Worm (Caenorhabditis elegans): ENCODE results near the gene F25E5.9.
A peak's percentile ranks its signal among the peaks of the same experiment; 100 is the strongest.

Gene F25E5.9

DNA sequence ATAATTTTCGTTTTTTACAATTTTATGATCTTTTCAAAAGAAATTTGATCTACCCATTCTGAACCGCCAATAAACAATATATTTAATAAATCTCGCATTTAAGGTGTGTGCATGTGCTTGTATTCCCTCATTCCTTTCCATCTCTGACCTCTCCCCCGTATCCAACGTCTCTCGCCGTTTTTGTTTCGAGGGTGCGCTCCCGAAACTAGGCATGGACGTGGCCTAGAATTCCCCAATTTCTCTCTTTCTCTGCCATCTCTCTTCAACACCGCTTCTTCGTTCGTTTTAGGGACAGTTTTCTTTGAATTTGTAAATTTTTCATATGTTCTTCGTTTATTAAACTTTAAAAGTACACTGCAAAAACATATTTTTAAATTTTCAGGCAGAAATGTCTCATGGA lies 27.8 kb upstream of the F25E5.9 start, which contains the start of gene F25E5.1 (continued):
- peak; percentile 53 for TF ChIP-seq tbx-7 (tag; optimal IDR thresholded peaks at IDR 0.05)
- TF ChIP-seq fkh-6 (tag; optimal IDR thresholded peaks at IDR 0.05), result peak; percentile 53
- peak; percentile 81 for TF ChIP-seq C08G9.2 (tag; optimal IDR thresholded peaks at IDR 0.05)
- peak; percentile 47 for TF ChIP-seq sdc-2 (tag; optimal IDR thresholded peaks at IDR 0.05)
- TF ChIP-seq lim-6 (tag; optimal IDR thresholded peaks at IDR 0.05), result peak; percentile 46
- TF ChIP-seq F13H6.1 (tag; optimal IDR thresholded peaks at IDR 0.05), result peak; percentile 25
- peak; percentile 80 for TF ChIP-seq tbx-2 (tag; optimal IDR thresholded peaks at IDR 0.05)
- no peak for TF ChIP-seq ceh-48 (tag; optimal IDR thresholded peaks at IDR 0.05)
- peak; percentile 25 for TF ChIP-seq gmeb-2 (tag; optimal IDR thresholded peaks at IDR 0.05)
- TF ChIP-seq pat-9 (tag; optimal IDR thresholded peaks at IDR 0.05), result no peak
- peak; percentile 50 for TF ChIP-seq hlh-30 (tag; optimal IDR thresholded peaks at IDR 0.05; ENCODE audit: insufficient read depth)
- TF ChIP-seq pag-3 (tag; optimal IDR thresholded peaks at IDR 0.05; ENCODE audit: borderline replicate concordance), result peak; percentile 18
- TF ChIP-seq pros-1 (tag; optimal IDR thresholded peaks at IDR 0.05), result peak; percentile 11
- no peak for TF ChIP-seq ceh-24 (tag; optimal IDR thresholded peaks at IDR 0.05)
- TF ChIP-seq ceh-2 (tag; optimal IDR thresholded peaks at IDR 0.05), result peak; percentile 69
- no peak for TF ChIP-seq sox-2 (GFP tag; IDR thresholded peaks at IDR 0.05)
- TF ChIP-seq pha-4 (tag; optimal IDR thresholded peaks at IDR 0.05), result no peak
- peak; percentile 53 for TF ChIP-seq eyg-1 (tag; optimal IDR thresholded peaks at IDR 0.05)
- TF ChIP-seq nfya-1 (tag; optimal IDR thresholded peaks at IDR 0.05), result peak; percentile 70

DNA sequence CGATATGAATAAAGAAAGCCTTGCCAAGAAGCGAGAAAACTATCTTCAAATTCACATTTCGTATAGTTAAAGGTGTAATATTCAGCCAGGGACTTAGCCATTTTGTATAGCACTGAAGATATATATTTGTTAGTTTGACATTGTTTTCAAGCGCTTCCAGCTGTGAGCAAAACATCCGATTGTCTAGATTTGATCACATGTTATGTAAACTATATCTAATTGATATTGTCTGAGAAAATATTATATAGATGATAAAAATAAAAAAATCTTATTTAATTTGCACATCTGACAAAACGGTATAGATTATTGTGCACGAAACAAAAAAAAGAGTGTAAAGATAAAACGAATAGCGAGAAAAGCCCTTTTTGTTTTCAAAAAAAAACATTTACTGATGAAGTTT lies 27.0 kb upstream of the F25E5.9 start, which contains the start of gene srh-89:
srh-89 (minus strand) TSS at position 101 of the 400 bp plus-strand sequence.
- TF ChIP-seq ceh-6 (GFP tag; optimal IDR thresholded peaks at IDR 0.05), result no peak
- TF ChIP-seq zip-5 (tag; optimal IDR thresholded peaks at IDR 0.05), result no peak
- no peak for TF ChIP-seq madf-2 (tag; optimal IDR thresholded peaks at IDR 0.05)
- no peak for TF ChIP-seq hlh-8 (tag; optimal IDR thresholded peaks at IDR 0.05)
- no peak for TF ChIP-seq ceh-45 (GFP tag; IDR thresholded peaks at IDR 0.05)
- TF ChIP-seq pat-9 (tag; optimal IDR thresholded peaks at IDR 0.05), result no peak
- no peak for TF ChIP-seq ceh-18 (tag; optimal IDR thresholded peaks at IDR 0.05)
- TF ChIP-seq C38D4.7 (GFP tag; optimal IDR thresholded peaks at IDR 0.05), result no peak
- TF ChIP-seq C08G9.2 (tag; optimal IDR thresholded peaks at IDR 0.05), result no peak
- TF ChIP-seq sox-2 (GFP tag; IDR thresholded peaks at IDR 0.05), result no peak
- TF ChIP-seq unc-3 (GFP tag; conservative IDR thresholded peaks at IDR 0.05), result no peak
- TF ChIP-seq unc-3 (tag; optimal IDR thresholded peaks at IDR 0.05), result no peak
- TF ChIP-seq pha-4 (tag; optimal IDR thresholded peaks at IDR 0.05), result no peak
- no peak for TF ChIP-seq npax-4 (tag; optimal IDR thresholded peaks at IDR 0.05)
- TF ChIP-seq dmd-4 (tag; optimal IDR thresholded peaks at IDR 0.05; ENCODE audit: borderline replicate concordance), result no peak
- TF ChIP-seq pros-1 (tag; optimal IDR thresholded peaks at IDR 0.05), result no peak

DNA sequence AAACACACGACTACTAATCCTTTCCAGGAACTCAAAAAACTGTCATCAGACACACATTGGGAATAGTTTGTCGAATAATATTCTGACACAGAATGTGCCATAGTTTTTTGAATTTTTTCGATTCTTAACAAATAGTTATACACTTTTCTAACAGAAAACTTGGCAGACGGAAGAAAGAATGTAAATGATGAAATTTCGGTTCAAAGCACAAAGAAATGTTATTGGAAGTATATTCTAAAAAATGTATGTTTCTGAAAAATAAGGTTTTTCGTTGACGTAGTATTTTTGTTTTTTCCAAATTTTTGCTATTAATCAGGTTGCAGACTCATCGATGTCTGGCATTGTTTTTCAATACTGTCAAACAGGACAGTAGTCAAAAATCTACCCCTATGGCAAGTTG lies 23.2 kb upstream of the F25E5.9 start, which contains the start of gene srh-92:
srh-92 (minus strand) TSS at position 101 of the 400 bp plus-strand sequence.
- no peak for TF ChIP-seq che-1 (tag; optimal IDR thresholded peaks at IDR 0.05)
- TF ChIP-seq fkh-6 (tag; optimal IDR thresholded peaks at IDR 0.05), result no peak
- TF ChIP-seq K09A11.1 (tag; optimal IDR thresholded peaks at IDR 0.05; ENCODE audit: insufficient read depth), result no peak
- no peak for TF ChIP-seq pqm-1 (tag; optimal IDR thresholded peaks at IDR 0.05)
- TF ChIP-seq ama-1 (optimal IDR thresholded peaks at IDR 0.05), result no peak
- no peak for TF ChIP-seq dve-1 (tag; optimal IDR thresholded peaks at IDR 0.05)
- no peak for TF ChIP-seq gmeb-2 (tag; optimal IDR thresholded peaks at IDR 0.05)
- TF ChIP-seq madf-2 (tag; optimal IDR thresholded peaks at IDR 0.05), result no peak
- no peak for TF ChIP-seq ztf-16 (tag; optimal IDR thresholded peaks at IDR 0.05)
- no peak for TF ChIP-seq hlh-15 (tag; optimal IDR thresholded peaks at IDR 0.05)

DNA sequence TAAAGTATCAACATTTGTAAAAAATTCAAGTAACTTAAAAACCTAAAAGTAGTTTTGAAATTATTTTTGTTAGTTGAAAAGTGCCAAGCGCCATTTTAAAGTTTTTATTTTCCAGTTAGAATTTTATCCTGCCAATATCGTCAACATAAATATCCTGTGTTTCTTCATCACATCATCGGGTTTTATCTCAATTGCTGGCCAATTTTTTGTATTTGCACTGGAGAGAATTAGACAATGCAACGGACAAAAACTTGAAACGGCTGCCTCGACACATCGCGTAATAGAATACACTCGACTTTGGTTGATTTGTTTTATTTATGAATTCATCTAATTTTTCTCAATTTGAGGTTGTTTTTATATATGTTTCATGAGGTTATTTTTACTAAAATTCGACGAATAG lies 17.3 kb upstream of the F25E5.9 start, which contains the start of gene F25E5.2:
F25E5.2 (plus strand) TSS at position 301 of the 400 bp plus-strand sequence.
- TF ChIP-seq fax-1 (tag; optimal IDR thresholded peaks at IDR 0.05) (no peak), elt-4 (tag; optimal IDR thresholded peaks at IDR 0.05) (no peak), unc-86 (tag; optimal IDR thresholded peaks at IDR 0.05) (no peak), ahr-1 (tag; optimal IDR thresholded peaks at IDR 0.05) (no peak), unc-42 (tag; optimal IDR thresholded peaks at IDR 0.05) (no peak), ceh-14 (tag; optimal IDR thresholded peaks at IDR 0.05) (no peak), nhr-11 (tag; optimal IDR thresholded peaks at IDR 0.05) (no peak)

Measured in whole organism, late embryonic.